Worm (Caenorhabditis elegans): Measurements from ENCODE around the gene fbxl-3.
A peak's percentile ranks its signal among the peaks of the same experiment; 100 is the strongest.

Gene fbxl-3

ce11 chrII:5398779-5399178 is at the start of gene fbxl-3:
fbxl-3 (minus strand) TSS chrII:5398902.
- TF ChIP-seq sptf-1 (tag; optimal IDR thresholded peaks at IDR 0.05), result no peak
- peak; percentile 65 for TF ChIP-seq pha-4 (tag; optimal IDR thresholded peaks at IDR 0.05)

DNA sequence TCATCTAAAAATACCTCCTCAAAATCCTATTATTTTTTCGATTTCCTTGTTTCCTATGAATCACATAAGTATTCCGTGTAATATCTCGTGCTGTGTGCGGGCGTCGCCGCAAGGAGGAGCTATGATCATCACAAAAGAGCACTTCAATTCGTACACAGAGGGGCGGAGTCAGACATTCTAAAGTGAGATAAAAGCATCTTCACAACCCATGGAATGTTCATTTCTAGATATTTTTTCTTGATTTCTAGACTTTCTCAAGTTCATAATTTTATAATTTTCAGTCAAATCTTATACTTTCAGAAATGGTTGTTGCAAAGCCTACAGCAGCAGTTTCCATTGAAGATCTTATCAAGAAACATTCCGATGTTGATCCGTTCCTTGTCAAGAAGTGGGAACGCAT is 48.7 kb upstream of the fbxl-3 start, which contains the start of gene cex-1:
TSS of gene cex-1 (plus strand) at position 301 of the 400 bp plus-strand sequence.
- TF ChIP-seq elt-3 (tag; optimal IDR thresholded peaks at IDR 0.05) (no peak), blmp-1 (tag; optimal IDR thresholded peaks at IDR 0.05) (no peak), sem-2 (GFP tag; optimal IDR thresholded peaks at IDR 0.05) (no peak), elt-1 (tag; optimal IDR thresholded peaks at IDR 0.05; ENCODE audit: borderline replicate concordance, insufficient read depth) (no peak), ceh-43 (GFP tag; optimal IDR thresholded peaks at IDR 0.05) (no peak), snpc-4 (tag; optimal IDR thresholded peaks at IDR 0.05) (no peak), ztf-11 (tag; optimal IDR thresholded peaks at IDR 0.05) (no peak), nhr-28 (tag; optimal IDR thresholded peaks at IDR 0.05) (no peak), ces-1 (GFP tag; optimal IDR thresholded peaks at IDR 0.05) (no peak), lin-13 (tag; optimal IDR thresholded peaks at IDR 0.05) (no peak), nhr-12 (tag; optimal IDR thresholded peaks at IDR 0.05) (no peak), hlh-1 (tag; optimal IDR thresholded peaks at IDR 0.05) (no peak), nhr-76 (tag; optimal IDR thresholded peaks at IDR 0.05) (no peak), mab-5 (tag; optimal IDR thresholded peaks at IDR 0.05) (no peak), flh-1 (GFP tag; optimal IDR thresholded peaks at IDR 0.05) (no peak), unc-39 (tag; optimal IDR thresholded peaks at IDR 0.05) (no peak), unc-62 (GFP tag; optimal IDR thresholded peaks at IDR 0.05) (no peak), ceh-39 (tag; optimal IDR thresholded peaks at IDR 0.05) (no peak), lsy-2 (tag; optimal IDR thresholded peaks at IDR 0.05) (no peak)

DNA sequence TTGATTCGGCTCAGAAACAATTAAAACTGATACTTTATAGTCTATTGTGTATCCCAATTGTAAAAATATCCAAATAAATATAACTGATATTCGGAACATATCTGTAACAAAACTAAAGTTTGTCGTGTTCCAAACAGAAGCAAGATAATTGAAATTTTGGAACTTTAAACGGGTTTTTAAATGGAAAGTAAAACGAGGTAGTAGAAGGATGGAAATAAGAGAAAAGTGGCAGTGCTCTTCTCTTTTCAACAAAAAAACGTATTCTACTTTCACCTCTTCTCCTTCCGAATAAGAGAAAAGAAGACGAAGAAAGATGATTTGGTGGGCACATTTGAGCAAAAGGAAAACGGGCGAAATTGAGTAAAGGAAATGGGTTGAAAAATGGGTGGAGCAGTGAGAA is 47.8 kb upstream of the fbxl-3 start, which contains the start of gene nmr-1:
TSS of gene nmr-1 (minus strand) at position 101 of the 400 bp plus-strand sequence.
- TF ChIP-seq elt-3 (tag; optimal IDR thresholded peaks at IDR 0.05), result no peak
- no peak for TF ChIP-seq ces-1 (GFP tag; optimal IDR thresholded peaks at IDR 0.05)
- no peak for TF ChIP-seq unc-39 (tag; optimal IDR thresholded peaks at IDR 0.05)

ce11 chrII:5437586-5437985 is 38.9 kb upstream of the fbxl-3 start, which contains the start of gene F07F6.1:
F07F6.1 (plus strand) TSS chrII:5437886.
- TF ChIP-seq bed-3 (GFP tag; optimal IDR thresholded peaks at IDR 0.05), result no peak
- no peak for TF ChIP-seq unc-120 (tag; optimal IDR thresholded peaks at IDR 0.05; ENCODE audit: poor library complexity, severe bottlenecking)
- TF ChIP-seq unc-62 (GFP tag; optimal IDR thresholded peaks at IDR 0.05), result no peak
- TF ChIP-seq hlh-1 (tag; optimal IDR thresholded peaks at IDR 0.05), result no peak
- no peak for TF ChIP-seq mls-2 (tag; optimal IDR thresholded peaks at IDR 0.05)
- TF ChIP-seq sptf-1 (tag; optimal IDR thresholded peaks at IDR 0.05), result no peak

DNA sequence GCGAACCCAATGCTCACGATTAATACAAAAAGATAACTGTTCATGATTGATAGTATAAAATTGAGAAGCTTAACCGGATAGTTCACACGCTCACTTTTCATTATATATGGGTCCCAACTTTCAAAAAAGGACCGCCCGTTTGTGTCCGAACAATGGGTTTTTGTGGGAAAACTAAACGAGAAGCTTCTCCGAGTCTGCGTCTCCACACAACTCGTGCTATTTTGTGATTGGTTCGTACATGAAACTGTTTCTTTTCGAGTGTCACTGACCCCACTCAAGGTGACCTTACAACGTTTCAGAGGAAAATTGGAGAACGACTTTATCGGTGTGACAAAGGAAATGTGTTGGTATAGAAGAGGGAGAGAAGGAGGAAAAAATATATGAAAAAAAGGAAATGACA is 38.1 kb upstream of the fbxl-3 start, which contains the start of gene dct-5:
TSS of gene dct-5 (minus strand) at position 101 of the 400 bp plus-strand sequence.
- no peak for TF ChIP-seq ztf-11 (tag; optimal IDR thresholded peaks at IDR 0.05)
- no peak for TF ChIP-seq ceh-83 (GFP tag; optimal IDR thresholded peaks at IDR 0.05)
- no peak for TF ChIP-seq nhr-2 (tag; optimal IDR thresholded peaks at IDR 0.05)
- TF ChIP-seq nhr-12 (tag; optimal IDR thresholded peaks at IDR 0.05), result no peak
- no peak for TF ChIP-seq mab-5 (tag; optimal IDR thresholded peaks at IDR 0.05)
- TF ChIP-seq hlh-1 (tag; optimal IDR thresholded peaks at IDR 0.05), result no peak
- no peak for TF ChIP-seq unc-62 (GFP tag; optimal IDR thresholded peaks at IDR 0.05)
- no peak for TF ChIP-seq ces-1 (GFP tag; optimal IDR thresholded peaks at IDR 0.05)
- no peak for TF ChIP-seq snpc-4 (tag; optimal IDR thresholded peaks at IDR 0.05)
- TF ChIP-seq mls-2 (tag; optimal IDR thresholded peaks at IDR 0.05), result no peak
- no peak for TF ChIP-seq unc-120 (tag; optimal IDR thresholded peaks at IDR 0.05; ENCODE audit: poor library complexity, severe bottlenecking)
- TF ChIP-seq sptf-1 (tag; optimal IDR thresholded peaks at IDR 0.05), result no peak
- TF ChIP-seq mep-1 (tag; optimal IDR thresholded peaks at IDR 0.05), result no peak
- no peak for TF ChIP-seq unc-39 (tag; optimal IDR thresholded peaks at IDR 0.05)
- no peak for TF ChIP-seq lin-13 (tag; optimal IDR thresholded peaks at IDR 0.05)
- no peak for TF ChIP-seq drap-1 (GFP tag; optimal IDR thresholded peaks at IDR 0.05)
- no peak for TF ChIP-seq ham-2 (GFP tag; optimal IDR thresholded peaks at IDR 0.05)
- TF ChIP-seq pha-4 (tag; optimal IDR thresholded peaks at IDR 0.05), result no peak
- TF ChIP-seq ceh-43 (GFP tag; optimal IDR thresholded peaks at IDR 0.05), result no peak

DNA sequence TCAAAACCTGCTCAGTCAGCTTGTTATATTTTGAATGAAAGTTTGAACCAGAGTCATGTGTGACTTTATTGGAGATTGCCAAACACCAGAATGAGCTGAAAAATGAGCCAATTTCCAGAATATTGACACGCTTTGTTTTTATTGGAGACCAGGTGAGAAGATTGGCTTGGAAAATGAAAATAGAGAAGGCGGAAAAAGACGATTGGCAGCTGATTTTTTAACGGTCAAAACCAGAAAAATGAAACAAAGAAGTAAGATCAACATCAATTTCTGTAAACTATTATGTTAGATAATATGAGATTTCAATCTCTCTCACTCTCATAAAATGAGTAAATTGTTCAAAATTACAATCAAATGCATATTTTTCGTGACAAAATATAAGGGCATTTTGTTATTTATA is 34.4 kb upstream of the fbxl-3 start, which contains the start of gene srx-114:
TSS of gene srx-114 (minus strand) at position 101 of the 400 bp plus-strand sequence.
- TF ChIP-seq ces-1 (GFP tag; optimal IDR thresholded peaks at IDR 0.05) (no peak), lsy-2 (tag; optimal IDR thresholded peaks at IDR 0.05) (no peak), elt-3 (tag; optimal IDR thresholded peaks at IDR 0.05) (no peak), M03D4.4 (tag; optimal IDR thresholded peaks at IDR 0.05) (no peak), blmp-1 (tag; optimal IDR thresholded peaks at IDR 0.05) (no peak), nhr-2 (tag; optimal IDR thresholded peaks at IDR 0.05) (no peak), ham-2 (GFP tag; optimal IDR thresholded peaks at IDR 0.05) (no peak), tbx-8 (GFP tag; optimal IDR thresholded peaks at IDR 0.05) (no peak)
